Worm (Caenorhabditis elegans) whole organism, L1 larva: Measurements from ENCODE around the gene gfat-1.

Experiments
- ceh-82 ChIP-seq, 3 experiments: fragments of 150-350 bp in 1 of 3; sonication (generic microtip) in 2 of 3; optimal IDR thresholded peaks; 2 replicates each; lab custom pipeline; 2014 to 2017; ENCODE audit warnings: missing biosample characterization in 3 of 3, missing genetic modification characterization in 3 of 3
- efl-1 ChIP-seq, 4 experiments: fragments of 150-350 bp; optimal IDR thresholded peaks in 3 of 4; peaks in 1 of 4; 1 replicate in 1 of 4; 2 replicates in 3 of 4; lab custom pipeline; 2014; ENCODE audit warnings: missing biosample characterization in 2 of 4, missing genetic modification characterization in 2 of 4, missing genetic modification reagents in 2 of 4
- fkh-10 ChIP-seq: sonication (generic microtip); optimal IDR thresholded peaks from 2 replicates; lab custom pipeline; 2017; ENCODE audit warnings: missing biosample characterization, missing genetic modification reagents, missing genetic modification characterization
- irx-1 ChIP-seq: sonication (generic microtip); optimal IDR thresholded peaks from 2 replicates; lab custom pipeline; 2016; ENCODE audit warnings: missing genetic modification characterization, missing compliant biosample characterization
- lin-35 ChIP-seq, 2 experiments: fragments of 150-350 bp; optimal IDR thresholded peaks; 2 replicates each; lab custom pipeline; 2014; ENCODE audit warnings: missing biosample characterization in 2 of 2, missing genetic modification characterization in 2 of 2, missing genetic modification reagents in 2 of 2
- nhr-237 ChIP-seq: fragments of 150-350 bp; optimal IDR thresholded peaks from 2 replicates; lab custom pipeline; 2014; ENCODE audit warnings: missing biosample characterization, missing genetic modification characterization
- nhr-71 ChIP-seq: sonication (generic microtip); optimal IDR thresholded peaks from 2 replicates; lab custom pipeline; 2016; ENCODE audit warnings: mild to moderate bottlenecking, missing genetic modification characterization, moderate library complexity, missing compliant biosample characterization
- snu-23 ChIP-seq: sonication (generic microtip); optimal IDR thresholded peaks from 2 replicates; lab custom pipeline; 2016; ENCODE audit warnings: missing genetic modification characterization, missing compliant biosample characterization
- tlp-1 ChIP-seq: fragments of 150-350 bp; optimal IDR thresholded peaks from 2 replicates; lab custom pipeline; 2014; ENCODE audit warnings: missing biosample characterization, missing genetic modification characterization
- unc-98 ChIP-seq: fragments of 200-800 bp; sonication (Bioruptor generic); IDR thresholded peaks from 2 replicates; pipeline ENCODE4 v1.3.6; 2022; ENCODE audit warnings: missing genetic modification characterization, missing compliant biosample characterization
- zag-1 ChIP-seq: fragments of 150-350 bp; optimal IDR thresholded peaks from 2 replicates; lab custom pipeline; 2014; ENCODE audit warnings: missing biosample characterization, missing genetic modification characterization

- no peak for TF ChIP-seq nhr-237 (tag; lab: Kevin White, UChicago)
- TF ChIP-seq fkh-10 (GFP tag; lab: Kevin White, UChicago), result no peak
- TF ChIP-seq nhr-71, result no peak
- TF ChIP-seq zag-1 (tag; lab: Kevin White, UChicago), result no peak
- TF ChIP-seq snu-23 (GFP tag; lab: Kevin White, UChicago), result no peak
- no peak for TF ChIP-seq tlp-1
- no peak for TF ChIP-seq efl-1 (optimal IDR thresholded peaks at IDR 0.05; lab: Kevin White, UChicago)
- TF ChIP-seq efl-1 (GFP tag; optimal IDR thresholded peaks at IDR 0.05 in 1 of 2; lab: Kevin White, UChicago), result no peak
- no peak for TF ChIP-seq ceh-82 (tag; optimal IDR thresholded peaks at IDR 0.05; lab: Kevin White, UChicago)
- TF ChIP-seq unc-98, result no peak
- TF ChIP-seq lin-35 (GFP tag; optimal IDR thresholded peaks at IDR 0.05; lab: Kevin White, UChicago), result no peak
- no peak for TF ChIP-seq irx-1 (tag; lab: Kevin White, UChicago)
These were observed 49.3 kb downstream of the gfat-1 start for ce11 chrII:11545952-11546325.
